Worm (Caenorhabditis elegans) whole organism, L1 larva: ENCODE results near the gene ctg-2.

Experiments
- alr-1 ChIP-seq: fragments of 200-800 bp; sonication (Bioruptor generic); optimal IDR thresholded peaks from 2 replicates; lab custom pipeline; 2018; ENCODE audit warnings: borderline replicate concordance, mild to moderate bottlenecking, missing genetic modification characterization, missing compliant biosample characterization
- nhr-12 ChIP-seq: sonication (generic microtip); optimal IDR thresholded peaks from 2 replicates; lab custom pipeline; 2017; ENCODE audit warnings: missing biosample characterization, missing genetic modification characterization
- sox-4 ChIP-seq: sonication (generic microtip); optimal IDR thresholded peaks from 2 replicates; lab custom pipeline; 2016; ENCODE audit warnings: missing genetic modification characterization, missing compliant biosample characterization

DNA sequence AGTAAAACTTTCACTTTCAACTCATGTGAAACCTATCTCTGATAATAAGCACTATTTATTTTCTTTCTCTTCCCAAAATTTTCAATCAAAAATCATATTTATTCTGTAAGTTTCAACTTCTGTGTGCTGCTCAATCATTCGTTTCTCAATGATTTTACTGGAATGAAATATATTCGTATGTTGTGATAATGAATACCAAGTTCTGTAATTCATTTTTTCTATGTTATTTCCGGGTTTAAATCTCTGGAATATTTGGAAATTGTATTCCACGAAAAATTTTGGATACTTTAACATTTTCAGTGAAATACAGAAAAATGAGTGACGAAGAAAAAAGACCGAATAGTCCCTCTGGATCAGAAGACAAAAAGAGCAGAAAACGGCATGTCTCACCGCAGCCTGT is 47.0 kb upstream of the ctg-2 start, which contains the start of gene M05D6.2:
- TF ChIP-seq alr-1 (tag; lab: Kevin White, UChicago) = no peak
- no peak for TF ChIP-seq nhr-12 (tag; lab: Kevin White, UChicago)
- TF ChIP-seq sox-4 (tag; lab: Kevin White, UChicago) = no peak
